Worm (Caenorhabditis elegans) whole organism, early embryonic: ENCODE measurements around the gene C31E10.5.

ENCODE experiments used
- B0310.2 ChIP-seq: sonication (generic microtip); optimal IDR thresholded peaks from 2 replicates; lab custom pipeline; 2016; ENCODE audit warnings: mild to moderate bottlenecking, missing genetic modification characterization, missing compliant biosample characterization
- F13C5.2 ChIP-seq: sonication (generic microtip); optimal IDR thresholded peaks from 2 replicates; lab custom pipeline; 2017; ENCODE audit warnings: mild to moderate bottlenecking, missing genetic modification characterization, inconsistent platforms, missing compliant biosample characterization
- aly-1 ChIP-seq: sonication (generic microtip); optimal IDR thresholded peaks from 2 replicates; lab custom pipeline; 2016; ENCODE audit warnings: missing genetic modification characterization, missing compliant biosample characterization
- ama-1 ChIP-seq: fragments of 150-350 bp; optimal IDR thresholded peaks from 2 replicates; lab custom pipeline; 2014
- ceh-13 ChIP-seq: fragments of 200-800 bp; sonication (Bioruptor generic); optimal IDR thresholded peaks from 2 replicates; lab custom pipeline; 2018; ENCODE audit warnings: mild to moderate bottlenecking, missing genetic modification characterization, missing compliant biosample characterization
- ceh-36 ChIP-seq: sonication (generic microtip); optimal IDR thresholded peaks from 2 replicates; lab custom pipeline; 2016; ENCODE audit warnings: missing genetic modification characterization, inconsistent platforms, missing compliant biosample characterization
- ets-7 ChIP-seq: sonication (generic microtip); optimal IDR thresholded peaks from 2 replicates; lab custom pipeline; 2016; ENCODE audit warnings: missing genotype, missing genetic modification characterization, missing compliant biosample characterization
- flt-1 ChIP-seq: fragments of 200-800 bp; sonication (Bioruptor generic); IDR thresholded peaks from 2 replicates; pipeline ENCODE4 v1.3.6; 2022; ENCODE audit warnings: missing genetic modification characterization, missing compliant biosample characterization
- hmbx-1 ChIP-seq: sonication (generic microtip); optimal IDR thresholded peaks from 2 replicates; lab custom pipeline; 2016; ENCODE audit warnings: mild to moderate bottlenecking, missing genetic modification characterization, missing compliant biosample characterization
- hmg-4 ChIP-seq: fragments of 200-800 bp; sonication (Bioruptor generic); optimal IDR thresholded peaks from 2 replicates; lab custom pipeline; 2018; ENCODE audit warnings: mild to moderate bottlenecking, missing genetic modification characterization, missing compliant biosample characterization
- hnd-1 ChIP-seq: sonication (generic microtip); optimal IDR thresholded peaks from 2 replicates; lab custom pipeline; 2016; ENCODE audit warnings: missing genetic modification characterization, missing compliant biosample characterization
- pes-1 ChIP-seq: fragments of 200-800 bp; sonication (Bioruptor generic); IDR thresholded peaks from 2 replicates; pipeline ENCODE4 v1.3.6; 2022; ENCODE audit warnings: missing genetic modification reagents, missing genetic modification characterization, missing compliant biosample characterization
- scrt-1 ChIP-seq: fragments of 200-800 bp; sonication (Bioruptor generic); IDR thresholded peaks from 2 replicates; pipeline ENCODE4 v1.3.6; 2022; ENCODE audit warnings: missing genetic modification characterization, missing compliant biosample characterization
- sea-1 ChIP-seq: fragments of 200-800 bp; sonication (Bioruptor generic); conservative IDR thresholded peaks from 2 replicates; pipeline ENCODE4 v1.3.6; 2022; ENCODE audit warnings: missing genetic modification characterization, missing compliant biosample characterization
- tbx-11 ChIP-seq: fragments of 200-800 bp; sonication (Bioruptor generic); IDR thresholded peaks from 2 replicates; pipeline ENCODE4 v1.3.6; 2022; ENCODE audit warnings: missing genetic modification characterization, missing compliant biosample characterization
- tbx-37 ChIP-seq: fragments of 200-800 bp; sonication (Bioruptor generic); conservative IDR thresholded peaks from 2 replicates; pipeline ENCODE4 v1.3.6; 2022; ENCODE audit warnings: missing genetic modification reagents, missing genetic modification characterization, missing compliant biosample characterization
- tra-4 ChIP-seq: sonication (generic microtip); optimal IDR thresholded peaks from 2 replicates; lab custom pipeline; 2017; ENCODE audit warnings: missing genetic modification characterization, missing compliant biosample characterization

The C31E10.5 gene

DNA sequence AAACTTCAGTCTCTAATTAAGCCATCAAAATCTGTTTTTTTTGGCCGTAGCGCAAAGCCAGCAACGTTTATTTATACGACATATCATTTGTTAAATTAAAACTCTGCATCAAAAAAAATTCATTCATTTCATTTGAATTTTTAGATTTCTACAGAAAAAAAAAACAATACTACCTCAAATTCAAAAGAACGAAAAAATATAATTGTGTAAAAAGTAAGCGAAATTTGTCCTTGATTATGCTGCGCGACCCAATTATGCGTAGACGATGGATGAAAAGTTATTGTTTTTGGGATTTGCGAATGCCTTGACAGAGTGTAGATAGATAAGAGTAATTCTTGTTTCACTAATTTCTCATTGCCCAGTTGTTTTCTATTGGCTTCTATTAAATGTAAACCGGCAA, 32.4 kb downstream of the C31E10.5 start, which contains the start of gene F48F7.3:
TSS of gene F48F7.3 (plus strand) at position 301 of the 400 bp plus-strand sequence.
- no peak for TF ChIP-seq tbx-37 (GFP tag; lab: Robert Waterston, UW)
- TF ChIP-seq sea-1 (GFP tag; lab: Robert Waterston, UW), result no peak
- TF ChIP-seq ceh-13, result no peak
- no peak for TF ChIP-seq scrt-1 (GFP tag; lab: Robert Waterston, UW)
- TF ChIP-seq ets-7 (tag; lab: Kevin White, UChicago), result no peak
- no peak for TF ChIP-seq aly-1 (tag; lab: Kevin White, UChicago)
- no peak for TF ChIP-seq F13C5.2 (tag; lab: Kevin White, UChicago)
- no peak for TF ChIP-seq hnd-1 (tag; lab: Kevin White, UChicago)
- TF ChIP-seq tbx-11 (GFP tag; lab: Robert Waterston, UW), result no peak
- no peak for TF ChIP-seq B0310.2
- no peak for TF ChIP-seq hmg-4
- TF ChIP-seq flt-1 (GFP tag; lab: Robert Waterston, UW), result no peak

DNA sequence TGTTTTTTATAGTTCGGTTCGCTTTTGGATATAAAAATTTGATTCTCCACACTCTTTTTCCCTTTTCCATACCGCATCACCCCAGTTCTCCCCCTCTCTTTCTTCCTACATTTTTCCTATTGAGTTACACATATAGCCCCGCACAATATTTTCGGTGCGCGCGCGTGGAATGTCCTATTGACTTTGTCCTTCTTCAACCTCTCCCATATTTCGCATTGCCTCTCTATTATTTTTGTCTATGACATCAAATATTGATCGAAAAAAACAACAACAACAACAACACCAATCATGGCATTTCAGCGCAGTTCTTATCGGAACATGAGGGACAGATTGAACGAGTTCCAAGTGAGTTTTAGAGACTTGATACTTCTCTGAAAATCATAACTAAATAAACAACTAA, 35.8 kb downstream of the C31E10.5 start, which contains the start of gene syx-2:
TSS of gene syx-2 (plus strand) at position 301 of the 400 bp plus-strand sequence.
- TF ChIP-seq flt-1 (GFP tag; lab: Robert Waterston, UW) (no peak), scrt-1 (GFP tag; lab: Robert Waterston, UW) (no peak), sea-1 (GFP tag; lab: Robert Waterston, UW) (no peak), hmbx-1 (tag; lab: Kevin White, UChicago) (no peak), pes-1 (GFP tag; lab: Robert Waterston, UW) (no peak), ama-1 (lab: Kevin White, UChicago) (no peak), B0310.2 (no peak), ceh-36 (tag; lab: Kevin White, UChicago) (no peak), tra-4 (tag; lab: Kevin White, UChicago) (no peak), F13C5.2 (tag; lab: Kevin White, UChicago) (no peak), tbx-37 (GFP tag; lab: Robert Waterston, UW) (no peak), tbx-11 (GFP tag; lab: Robert Waterston, UW) (no peak), hnd-1 (tag; lab: Kevin White, UChicago) (no peak)

DNA sequence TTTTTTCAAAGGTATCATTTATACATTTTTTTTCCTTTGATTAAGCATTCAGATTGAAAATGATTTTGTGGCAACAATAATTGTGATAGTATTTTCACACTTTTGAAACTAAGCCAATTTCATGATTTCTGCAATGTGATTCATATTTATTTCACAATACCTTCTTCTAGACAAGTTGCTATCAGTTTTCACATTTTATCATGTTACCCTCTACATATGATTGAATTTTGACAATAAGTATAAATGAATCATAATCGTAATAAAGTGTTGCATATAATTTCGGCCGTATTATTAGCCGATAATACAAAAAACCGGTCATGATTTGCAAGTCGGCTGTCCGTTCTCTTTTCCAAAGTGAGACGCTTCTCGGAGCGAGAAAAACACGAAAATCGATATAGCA, 36.3 kb downstream of the C31E10.5 start:
- no peak for TF ChIP-seq ets-7 (tag; lab: Kevin White, UChicago)
- TF ChIP-seq pes-1 (GFP tag; lab: Robert Waterston, UW), result no peak
- no peak for TF ChIP-seq flt-1 (GFP tag; lab: Robert Waterston, UW)
- TF ChIP-seq aly-1 (tag; lab: Kevin White, UChicago), result no peak
- TF ChIP-seq ceh-36 (tag; lab: Kevin White, UChicago), result no peak
- TF ChIP-seq B0310.2, result no peak
- TF ChIP-seq hmg-4, result no peak
- no peak for TF ChIP-seq tra-4 (tag; lab: Kevin White, UChicago)
- TF ChIP-seq hmbx-1 (tag; lab: Kevin White, UChicago), result no peak
- no peak for TF ChIP-seq tbx-37 (GFP tag; lab: Robert Waterston, UW)
- TF ChIP-seq ceh-13, result no peak
- no peak for TF ChIP-seq ama-1 (lab: Kevin White, UChicago)
- TF ChIP-seq scrt-1 (GFP tag; lab: Robert Waterston, UW), result no peak
- TF ChIP-seq tbx-11 (GFP tag; lab: Robert Waterston, UW), result no peak
- no peak for TF ChIP-seq hnd-1 (tag; lab: Kevin White, UChicago)
- TF ChIP-seq sea-1 (GFP tag; lab: Robert Waterston, UW), result no peak
- TF ChIP-seq F13C5.2 (tag; lab: Kevin White, UChicago), result no peak

- no peak for TF ChIP-seq tra-4 (tag; lab: Kevin White, UChicago)
- TF ChIP-seq aly-1 (tag; lab: Kevin White, UChicago), result no peak
- no peak for TF ChIP-seq F13C5.2 (tag; lab: Kevin White, UChicago)
- no peak for TF ChIP-seq ama-1 (lab: Kevin White, UChicago)
- no peak for TF ChIP-seq tbx-11 (GFP tag; lab: Robert Waterston, UW)
- TF ChIP-seq hmg-4, result no peak
- TF ChIP-seq sea-1 (GFP tag; lab: Robert Waterston, UW), result no peak
- no peak for TF ChIP-seq tbx-37 (GFP tag; lab: Robert Waterston, UW)
- no peak for TF ChIP-seq hmbx-1 (tag; lab: Kevin White, UChicago)
- TF ChIP-seq pes-1 (GFP tag; lab: Robert Waterston, UW), result no peak
- TF ChIP-seq flt-1 (GFP tag; lab: Robert Waterston, UW), result no peak
- TF ChIP-seq hnd-1 (tag; lab: Kevin White, UChicago), result no peak
- no peak for TF ChIP-seq B0310.2
- no peak for TF ChIP-seq scrt-1 (GFP tag; lab: Robert Waterston, UW)
- TF ChIP-seq ceh-13, result no peak
- TF ChIP-seq ceh-36 (tag; lab: Kevin White, UChicago), result no peak
- no peak for TF ChIP-seq ets-7 (tag; lab: Kevin White, UChicago)
These were observed 37.2 kb downstream of the C31E10.5 start for ce11 chrX:13958451-13958850.

- TF ChIP-seq flt-1 (GFP tag; lab: Robert Waterston, UW) (no peak), tbx-37 (GFP tag; lab: Robert Waterston, UW) (no peak), B0310.2 (no peak), F13C5.2 (tag; lab: Kevin White, UChicago) (no peak), hmbx-1 (tag; lab: Kevin White, UChicago) (no peak), hnd-1 (tag; lab: Kevin White, UChicago) (no peak), sea-1 (GFP tag; lab: Robert Waterston, UW) (no peak), tbx-11 (GFP tag; lab: Robert Waterston, UW) (no peak), ets-7 (tag; lab: Kevin White, UChicago) (no peak), hmg-4 (no peak), tra-4 (tag; lab: Kevin White, UChicago) (no peak), scrt-1 (GFP tag; lab: Robert Waterston, UW) (no peak), aly-1 (tag; lab: Kevin White, UChicago) (no peak), pes-1 (GFP tag; lab: Robert Waterston, UW) (no peak)
These were observed 43.3 kb downstream of the C31E10.5 start for ce11 chrX:13952347-13952746.

DNA sequence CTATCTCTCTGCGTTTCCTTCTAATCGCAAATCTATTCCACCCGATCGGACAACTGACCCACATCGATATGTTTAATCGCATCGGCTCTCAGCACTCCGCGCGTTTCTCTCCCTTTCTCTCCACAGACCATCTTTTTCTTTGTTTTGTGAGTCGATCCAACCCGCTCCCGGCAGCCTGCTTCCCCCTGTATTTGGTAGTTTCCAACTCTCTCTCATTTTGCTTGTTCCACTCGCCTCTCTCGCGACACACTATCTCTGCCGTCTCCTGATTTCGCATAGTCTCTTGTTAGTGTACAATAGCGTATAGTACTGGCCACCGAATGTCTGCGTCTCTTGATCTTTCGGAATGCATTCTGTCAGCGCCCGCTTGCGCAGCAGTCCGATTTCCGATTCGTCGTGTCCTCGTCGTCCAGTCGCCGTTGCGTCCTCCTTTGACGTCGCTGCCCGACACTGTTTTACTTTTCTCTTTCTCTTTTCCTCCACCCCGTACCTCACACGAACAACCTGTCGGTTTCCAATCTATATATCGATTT, 44.9 kb downstream of the C31E10.5 start:
- TF ChIP-seq scrt-1 (GFP tag; lab: Robert Waterston, UW), result 0 out of 2 replicates have a peak, but pooled peaks have one; percentile 30
- peak; percentile 44 for TF ChIP-seq aly-1 (tag; lab: Kevin White, UChicago)
- no peak for TF ChIP-seq tbx-11 (GFP tag; lab: Robert Waterston, UW)
- TF ChIP-seq F13C5.2 (tag; lab: Kevin White, UChicago), result peak; percentile 38
- TF ChIP-seq B0310.2, result peak; percentile 40
- TF ChIP-seq ceh-13, result no peak
- TF ChIP-seq hmg-4, result peak; percentile 81
